Worm (Caenorhabditis elegans) whole organism, L4 larva: ENCODE measurements around the gene gst-31.

Experiments
- daf-12 ChIP-seq: fragments of 150-350 bp; optimal IDR thresholded peaks from 2 replicates; lab custom pipeline; 2014; ENCODE audit warnings: missing biosample characterization, missing genetic modification reagents, missing genetic modification characterization
- nhr-111 ChIP-seq: fragments of 200-800 bp; sonication (Bioruptor generic); optimal IDR thresholded peaks from 2 replicates; lab custom pipeline; 2018; ENCODE audit warnings: mild to moderate bottlenecking, missing genetic modification characterization, missing compliant biosample characterization
- unc-130 ChIP-seq: sonication (generic microtip); optimal IDR thresholded peaks from 2 replicates; lab custom pipeline; 2016; ENCODE audit warnings: missing genetic modification reagents, missing genetic modification characterization, missing compliant biosample characterization
- ztf-11 ChIP-seq: fragments of 150-350 bp; optimal IDR thresholded peaks from 2 replicates; lab custom pipeline; 2014; ENCODE audit warnings: missing biosample characterization, missing genetic modification characterization

ce11 chrII:15174915-15175548 lies at the start of gene gst-31:
- TF ChIP-seq nhr-111: no peak
- no peak for TF ChIP-seq daf-12
- TF ChIP-seq unc-130 (GFP tag; lab: Kevin White, UChicago): no peak
- no peak for TF ChIP-seq ztf-11 (tag; lab: Kevin White, UChicago)
